Fruit fly (Drosophila melanogaster) whole organism, adult: Measurements from ENCODE around the gene repo.

Experiments used
- CG12768 ChIP-seq: fragments of 200-800 bp; sonication (Bioruptor generic); optimal IDR thresholded peaks from 2 replicates; lab custom pipeline; 2017; ENCODE audit warnings: missing biosample characterization, missing genetic modification characterization, mild to moderate bottlenecking, moderate library complexity, missing genetic modification reagents
- CG14711 ChIP-seq: fragments of 200-800 bp; sonication (Bioruptor generic); optimal IDR thresholded peaks from 2 replicates; lab custom pipeline; 2018; ENCODE audit warnings: missing biosample characterization, mild to moderate bottlenecking, missing genetic modification characterization, moderate library complexity
- CG1620 ChIP-seq: fragments of 200-800 bp; sonication (Bioruptor generic); optimal IDR thresholded peaks from 2 replicates; lab custom pipeline; 2016; ENCODE audit warnings: missing biosample characterization, missing genetic modification characterization
- CG33017 ChIP-seq: fragments of 200-800 bp; sonication (Bioruptor generic); optimal IDR thresholded peaks from 2 replicates; lab custom pipeline; 2018; ENCODE audit warnings: missing biosample characterization, mild to moderate bottlenecking, missing genetic modification characterization, moderate library complexity
- CG7101 ChIP-seq: fragments of 200-800 bp; sonication (Bioruptor generic); optimal IDR thresholded peaks from 2 replicates; lab custom pipeline; 2018; ENCODE audit warnings: missing biosample characterization, mild to moderate bottlenecking, missing genetic modification characterization, moderate library complexity
- Crg-1 ChIP-seq: fragments of 200-800 bp; sonication (Bioruptor generic); optimal IDR thresholded peaks from 2 replicates; lab custom pipeline; 2016; ENCODE audit warnings: missing biosample characterization, missing genetic modification characterization
- Hr96 ChIP-seq: fragments of 200-800 bp; sonication (Bioruptor generic); optimal IDR thresholded peaks from 2 replicates; lab custom pipeline; 2016; ENCODE audit warnings: missing biosample characterization, missing genetic modification characterization
- cic ChIP-seq: fragments of 200-800 bp; sonication (Bioruptor generic); optimal IDR thresholded peaks from 2 replicates; lab custom pipeline; 2017; ENCODE audit warnings: missing biosample characterization, mild to moderate bottlenecking, missing genetic modification characterization, moderate library complexity
- cnc ChIP-seq, 2 experiments: fragments of >200 bp; optimal IDR thresholded peaks; 2 replicates each; lab custom pipeline; 2017
- kay ChIP-seq: fragments of 200-800 bp; sonication (Bioruptor generic); peaks from one replicate; lab custom pipeline; 2016; ENCODE audit warnings: missing biosample characterization, missing genetic modification characterization, borderline replicate concordance
- ovo ChIP-seq: fragments of 200-800 bp; sonication (Bioruptor generic); optimal IDR thresholded peaks from 2 replicates; lab custom pipeline; 2016; ENCODE audit warnings: missing biosample characterization, missing genetic modification characterization
- pad ChIP-seq: fragments of 200-800 bp; sonication (Bioruptor generic); optimal IDR thresholded peaks from 3 replicates; lab custom pipeline; 2017; ENCODE audit warnings: missing biosample characterization, missing genetic modification characterization, mild to moderate bottlenecking, moderate library complexity, missing genetic modification reagents

DNA sequence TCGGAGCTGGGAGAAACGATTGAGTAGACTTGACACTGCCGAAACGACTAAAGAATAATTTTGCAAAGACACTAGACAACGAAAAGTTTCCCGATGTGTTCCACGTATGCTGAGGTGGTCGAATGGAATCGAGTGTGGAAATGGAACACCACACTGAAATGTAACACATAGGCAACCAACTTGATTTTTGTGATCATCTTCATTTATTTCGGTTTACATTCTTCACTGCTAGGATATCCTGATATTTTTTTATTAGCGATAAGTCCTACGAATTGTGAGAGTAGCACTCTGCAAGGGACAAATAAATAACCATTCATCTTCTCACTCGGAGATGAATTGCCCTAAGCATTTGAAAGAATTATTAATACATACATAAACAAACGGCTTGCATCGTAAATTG lies 52.7 kb downstream of the repo start, which contains the start of gene CG7131:
- TF ChIP-seq CG33017 (tag; lab: Kevin White, UChicago) (no peak), CG7101 (tag; lab: Kevin White, UChicago) (no peak), cic (GFP tag; lab: Kevin White, UChicago) (no peak), CG1620 (no peak), CG12768 (GFP tag; lab: Kevin White, UChicago) (no peak), pad (no peak), CG14711 (tag; lab: Kevin White, UChicago) (no peak), cnc (optimal IDR thresholded peaks at IDR 0.05; lab: Kevin White, UChicago) (no peak), ovo (GFP tag; lab: Kevin White, UChicago) (no peak), Hr96 (GFP tag; lab: Kevin White, UChicago) (no peak), kay (GFP tag; lab: Kevin White, UChicago) (no peak), Crg-1 (GFP tag; lab: Kevin White, UChicago) (no peak)
